Fruit fly (Drosophila melanogaster) Kc167 (cell line): Measurements from ENCODE around the gene Lrrk.

Source experiments
- Myc ChIP-seq: fragments of >200 bp; optimal IDR thresholded peaks from 2 replicates; lab custom pipeline; 2017; ENCODE audit warnings: missing external identifiers
- Sin3A ChIP-seq: fragments of >200 bp; optimal IDR thresholded peaks from 2 replicates; lab custom pipeline; 2018; ENCODE audit warnings: missing external identifiers
- insv ChIP-seq: fragments of >200 bp; optimal IDR thresholded peaks from 3 replicates; lab custom pipeline; 2018; ENCODE audit warnings: missing external identifiers
- psq ChIP-seq: fragments of >200 bp; optimal IDR thresholded peaks from 2 replicates; lab custom pipeline; 2017; ENCODE audit warnings: missing external identifiers
- ttk ChIP-seq: sonication (Bioruptor generic); optimal IDR thresholded peaks from 2 replicates; lab custom pipeline; 2017; ENCODE audit warnings: missing external identifiers

- TF ChIP-seq psq (no peak), ttk (lab: Kevin White, UChicago) (no peak), Myc (lab: Kevin White, UChicago) (no peak), insv (lab: Kevin White, UChicago) (no peak), Sin3A (lab: Kevin White, UChicago) (no peak)
Measured at dm6 chr3R:20587630-20588479, 47.4 kb upstream of the Lrrk start, which contains the start of gene Septin2.
